Worm (Caenorhabditis elegans): ENCODE measurements around the gene C34B4.5.

DNA sequence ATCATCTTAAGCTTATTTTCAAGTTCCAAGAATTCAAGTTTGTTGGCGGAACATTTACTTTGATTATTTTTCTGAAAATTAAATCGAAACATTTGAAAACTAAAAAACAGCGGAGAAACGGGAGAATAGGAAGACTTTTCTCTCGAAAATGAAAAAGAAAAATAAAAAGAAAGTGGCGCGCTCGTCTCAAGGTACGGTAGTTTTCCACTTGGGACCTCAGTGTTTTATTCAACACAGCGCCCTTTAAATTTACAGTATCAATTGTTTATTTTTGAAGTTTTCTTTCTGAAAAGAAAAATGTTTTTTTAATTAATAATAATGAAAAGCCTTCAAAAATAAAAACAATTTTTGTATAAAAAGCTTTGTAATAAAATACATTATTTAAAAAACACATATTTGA, 35.7 kb downstream of the C34B4.5 start:
- no peak for TF ChIP-seq him-1 (tag; optimal IDR thresholded peaks at IDR 0.05)
- no peak for TF ChIP-seq dao-5 (tag; optimal IDR thresholded peaks at IDR 0.05)

Data from whole organism, L4/young adult.